Worm (Caenorhabditis elegans) whole organism, L2 larva: Measurements from ENCODE around the gene top-2.

Source experiments
- alr-1 ChIP-seq: fragments of 150-350 bp; optimal IDR thresholded peaks from 2 replicates; lab custom pipeline; 2014; ENCODE audit warnings: missing biosample characterization, missing genetic modification characterization
- ama-1 ChIP-seq: fragments of 150-350 bp; optimal IDR thresholded peaks from 2 replicates; lab custom pipeline; 2018; ENCODE audit warnings: inconsistent platforms
- ceh-82 ChIP-seq: fragments of 150-350 bp; optimal IDR thresholded peaks from 2 replicates; lab custom pipeline; 2014; ENCODE audit warnings: missing biosample characterization, missing genetic modification characterization
- lsy-2 ChIP-seq, 2 experiments: fragments of 150-350 bp in 1 of 2; sonication (generic microtip) in 1 of 2; optimal IDR thresholded peaks; 2 replicates each; lab custom pipeline; 2014 to 2017; ENCODE audit warnings: missing biosample characterization in 2 of 2, missing genetic modification characterization in 2 of 2
- nhr-12 ChIP-seq: fragments of 150-350 bp; optimal IDR thresholded peaks from 2 replicates; lab custom pipeline; 2014; ENCODE audit warnings: missing biosample characterization, missing genetic modification characterization
- nhr-237 ChIP-seq: fragments of 150-350 bp; optimal IDR thresholded peaks from 2 replicates; lab custom pipeline; 2014; ENCODE audit warnings: missing biosample characterization, missing genetic modification characterization
- unc-39 ChIP-seq: fragments of 150-350 bp; optimal IDR thresholded peaks from 2 replicates; lab custom pipeline; 2014; ENCODE audit warnings: missing biosample characterization, missing genetic modification characterization
- unc-62 ChIP-seq: fragments of 150-350 bp; optimal IDR thresholded peaks from 2 replicates; lab custom pipeline; 2014; ENCODE audit warnings: missing biosample characterization, missing genetic modification reagents, missing genetic modification characterization

ce11 chrII:11883648-11884047 is 8.7 kb downstream of the top-2 start, which contains the start of gene ZK930.6:
- TF ChIP-seq ceh-82 (tag; lab: Kevin White, UChicago) (no peak), ama-1 (lab: Kevin White, UChicago) (no peak), nhr-12 (no peak), nhr-237 (tag; lab: Kevin White, UChicago) (no peak), unc-39 (no peak), alr-1 (no peak), unc-62 (GFP tag; lab: Kevin White, UChicago) (no peak), lsy-2 (tag; optimal IDR thresholded peaks at IDR 0.05; lab: Kevin White, UChicago) (no peak)
